Fruit fly (Drosophila melanogaster) whole organism, embryonic: ENCODE data around the gene vkg.

Source experiments
- Atf3 ChIP-seq: fragments of 200-800 bp; sonication (Bioruptor generic); optimal IDR thresholded peaks from 3 replicates; lab custom pipeline; 2016; ENCODE audit warnings: missing biosample characterization, missing genetic modification characterization
- Blimp-1 ChIP-seq: fragments of 200-800 bp; sonication (Bioruptor generic); optimal IDR thresholded peaks from 3 replicates; lab custom pipeline; 2018; ENCODE audit warnings: missing biosample characterization, missing genetic modification characterization, mild to moderate bottlenecking, moderate library complexity, missing genetic modification reagents
- CG11085 ChIP-seq: fragments of 200-800 bp; sonication (Bioruptor generic); IDR thresholded peaks from 2 replicates; pipeline ENCODE4 v1.3.6; 2022; ENCODE audit warnings: missing biosample characterization, missing genetic modification characterization
- CG11696 ChIP-seq: fragments of 200-800 bp; sonication (Bioruptor generic); IDR thresholded peaks from 2 replicates; pipeline ENCODE4 v1.3.6; 2022; ENCODE audit warnings: missing biosample characterization, missing genetic modification characterization
- CG12942 ChIP-seq: fragments of 200-800 bp; sonication (Bioruptor generic); optimal IDR thresholded peaks from 3 replicates; lab custom pipeline; 2016; ENCODE audit warnings: missing biosample characterization, missing genetic modification characterization
- CG13123 ChIP-seq: fragments of 200-800 bp; sonication (Bioruptor generic); optimal IDR thresholded peaks from 2 replicates; lab custom pipeline; 2016; ENCODE audit warnings: missing biosample characterization, missing genetic modification characterization
- CG13624 ChIP-seq: fragments of 200-800 bp; sonication (Bioruptor generic); optimal IDR thresholded peaks from 2 replicates; lab custom pipeline; 2016; ENCODE audit warnings: missing biosample characterization, missing genetic modification characterization
- CG1529 ChIP-seq: fragments of 200-800 bp; sonication (Bioruptor generic); optimal IDR thresholded peaks from 3 replicates; lab custom pipeline; 2018; ENCODE audit warnings: missing biosample characterization, missing genetic modification characterization
- CG17912 ChIP-seq: fragments of 200-800 bp; sonication (Bioruptor generic); optimal IDR thresholded peaks from 2 replicates; lab custom pipeline; 2018; ENCODE audit warnings: missing biosample characterization, mild to moderate bottlenecking, missing genetic modification characterization
- CG1832 ChIP-seq: fragments of 200-800 bp; sonication (Bioruptor generic); optimal IDR thresholded peaks from 2 replicates; lab custom pipeline; 2017; ENCODE audit warnings: missing biosample characterization, mild to moderate bottlenecking, missing genetic modification characterization, inconsistent platforms
- CG18476 ChIP-seq: fragments of 200-800 bp; sonication (Bioruptor generic); optimal IDR thresholded peaks from 2 replicates; lab custom pipeline; 2016; ENCODE audit warnings: missing biosample characterization, mild to moderate bottlenecking, missing genetic modification characterization
- CG18764 ChIP-seq: fragments of 200-800 bp; sonication (Bioruptor generic); optimal IDR thresholded peaks from 3 replicates; lab custom pipeline; 2016; ENCODE audit warnings: missing biosample characterization, missing genetic modification characterization
- CG30020 ChIP-seq: fragments of 200-800 bp; optimal IDR thresholded peaks from 2 replicates; lab custom pipeline; 2019; ENCODE audit warnings: missing biosample characterization, mild to moderate bottlenecking, missing genetic modification characterization, moderate library complexity
- CG32532 ChIP-seq: fragments of 200-800 bp; sonication (Bioruptor generic); IDR thresholded peaks from 2 replicates; pipeline ENCODE4 v1.3.6; 2022; ENCODE audit warnings: missing biosample characterization, missing genetic modification characterization
- CG34224 ChIP-seq: fragments of 200-800 bp; sonication (Bioruptor generic); IDR thresholded peaks from 3 replicates; pipeline ENCODE4 v1.3.6; 2022; ENCODE audit warnings: missing biosample characterization, missing genetic modification characterization; ENCODE audit not compliant: partially characterized antibody
- CG34422 ChIP-seq: fragments of 200-800 bp; sonication (Bioruptor generic); IDR thresholded peaks from 3 replicates; pipeline ENCODE4 v1.3.6; 2022; ENCODE audit warnings: missing biosample characterization, missing genetic modification characterization
- CG3838 ChIP-seq: fragments of 200-800 bp; sonication (Bioruptor generic); optimal IDR thresholded peaks from 3 replicates; lab custom pipeline; 2016; ENCODE audit warnings: missing biosample characterization, missing genetic modification characterization
- CG4854 ChIP-seq: fragments of 200-800 bp; sonication (Bioruptor generic); optimal IDR thresholded peaks from 2 replicates; lab custom pipeline; 2016; ENCODE audit warnings: missing biosample characterization, missing genetic modification characterization, inconsistent platforms
- CG7372 ChIP-seq: fragments of 200-800 bp; sonication (Bioruptor generic); IDR thresholded peaks from 2 replicates; pipeline ENCODE4 v1.3.6; 2022; ENCODE audit warnings: missing biosample characterization, missing genetic modification characterization
- CG7987 ChIP-seq: fragments of 200-800 bp; sonication (Bioruptor generic); optimal IDR thresholded peaks from 2 replicates; lab custom pipeline; 2018; ENCODE audit warnings: missing biosample characterization, mild to moderate bottlenecking, missing genetic modification characterization, moderate library complexity
- CG9797 ChIP-seq: fragments of 200-800 bp; sonication (Bioruptor generic); optimal IDR thresholded peaks from 3 replicates; lab custom pipeline; 2018; ENCODE audit warnings: missing biosample characterization, mild to moderate bottlenecking, missing genetic modification characterization
- CHES-1-like ChIP-seq: fragments of 200-800 bp; sonication (Bioruptor generic); optimal IDR thresholded peaks from 2 replicates; lab custom pipeline; 2016; ENCODE audit warnings: missing biosample characterization, missing genetic modification characterization
- Eip74EF ChIP-seq, 2 experiments: fragments of 200-800 bp in 1 of 2; fragments of >200 bp in 1 of 2; sonication (Bioruptor generic) in 1 of 2; optimal IDR thresholded peaks; 2 replicates each; lab custom pipeline; 2017 to 2019; ENCODE audit warnings: missing biosample characterization in 2 of 2, missing genetic modification characterization in 2 of 2, mild to moderate bottlenecking in 1 of 2, moderate library complexity in 1 of 2
- Ets97D ChIP-seq: fragments of 200-800 bp; sonication (Bioruptor generic); optimal IDR thresholded peaks from 3 replicates; lab custom pipeline; 2016; ENCODE audit warnings: missing biosample characterization, missing genetic modification characterization
- Gug ChIP-seq: fragments of 200-800 bp; sonication (Bioruptor generic); IDR thresholded peaks from 4 replicates; pipeline ENCODE4 v1.3.6; 2022; ENCODE audit warnings: missing biosample characterization, missing genetic modification characterization
- H2.0 ChIP-seq: fragments of 200-800 bp; sonication (Bioruptor generic); IDR thresholded peaks from 2 replicates; pipeline ENCODE4 v1.3.6; 2022; ENCODE audit warnings: missing biosample characterization, missing genetic modification characterization
- Hmr ChIP-seq: fragments of 200-800 bp; sonication (Bioruptor generic); optimal IDR thresholded peaks from 3 replicates; lab custom pipeline; 2017; ENCODE audit warnings: mild to moderate bottlenecking, missing biosample characterization, missing genetic modification reagents, missing genetic modification characterization
- Hmx ChIP-seq: fragments of 200-800 bp; sonication (Bioruptor generic); optimal IDR thresholded peaks from 2 replicates; lab custom pipeline; 2016; ENCODE audit warnings: missing biosample characterization, missing genetic modification characterization
- MESR4 ChIP-seq: fragments of 200-800 bp; sonication (Bioruptor generic); optimal IDR thresholded peaks from 2 replicates; lab custom pipeline; 2018; ENCODE audit warnings: missing biosample characterization, mild to moderate bottlenecking, missing genetic modification characterization, moderate library complexity
- Myb ChIP-seq: fragments of 200-800 bp; sonication (Bioruptor generic); optimal IDR thresholded peaks from 2 replicates; lab custom pipeline; 2016; ENCODE audit warnings: missing biosample characterization, missing genetic modification characterization
- NC2α ChIP-seq: fragments of 200-800 bp; sonication (Bioruptor generic); optimal IDR thresholded peaks from 2 replicates; lab custom pipeline; 2016; ENCODE audit warnings: missing biosample characterization, missing genetic modification characterization
- NFAT ChIP-seq: fragments of 200-800 bp; sonication (Bioruptor generic); IDR thresholded peaks from 2 replicates; pipeline ENCODE4 v1.3.6; 2022; ENCODE audit warnings: missing biosample characterization, missing genetic modification characterization
- Rx ChIP-seq: fragments of 200-800 bp; sonication (Bioruptor generic); IDR thresholded peaks from 2 replicates; pipeline ENCODE4 v1.3.6; 2022; ENCODE audit warnings: missing biosample characterization, missing genetic modification characterization
- ab ChIP-seq: fragments of 200-800 bp; sonication (Bioruptor generic); optimal IDR thresholded peaks from 2 replicates; lab custom pipeline; 2016; ENCODE audit warnings: missing biosample characterization, missing genetic modification characterization
- bcd ChIP-seq: fragments of 200-800 bp; sonication (Bioruptor generic); optimal IDR thresholded peaks from 2 replicates; lab custom pipeline; 2017; ENCODE audit warnings: missing biosample characterization, mild to moderate bottlenecking, missing genetic modification characterization
- chif ChIP-seq, 2 experiments: fragments of 200-800 bp; sonication (Bioruptor generic); optimal IDR thresholded peaks; 3 replicates each; lab custom pipeline; 2016; ENCODE audit warnings: missing biosample characterization in 2 of 2, missing genetic modification characterization in 2 of 2
- dati ChIP-seq: fragments of 200-800 bp; sonication (Bioruptor generic); IDR thresholded peaks from 2 replicates; pipeline ENCODE4 v1.3.6; 2022; ENCODE audit warnings: missing biosample characterization, missing genetic modification characterization
- fru ChIP-seq: fragments of >200 bp; optimal IDR thresholded peaks from 2 replicates; lab custom pipeline; 2017
- gsb ChIP-seq: fragments of 200-800 bp; sonication (Bioruptor generic); IDR thresholded peaks from 2 replicates; pipeline ENCODE4 v1.3.6; 2022; ENCODE audit warnings: missing biosample characterization, missing genetic modification characterization
- ham ChIP-seq: fragments of 200-800 bp; sonication (Bioruptor generic); IDR thresholded peaks from 2 replicates; pipeline ENCODE4 v1.3.6; 2022; ENCODE audit warnings: missing biosample characterization, missing genetic modification characterization
- hth ChIP-seq: fragments of >200 bp; optimal IDR thresholded peaks from 2 replicates; lab custom pipeline; 2017; ENCODE audit warnings: inconsistent platforms
- jumu ChIP-seq: fragments of 200-800 bp; sonication (Bioruptor generic); optimal IDR thresholded peaks from 3 replicates; lab custom pipeline; 2016; ENCODE audit warnings: missing biosample characterization, missing genetic modification characterization
- oc ChIP-seq: fragments of 200-800 bp; sonication (Bioruptor generic); optimal IDR thresholded peaks from 2 replicates; lab custom pipeline; 2018; ENCODE audit warnings: missing biosample characterization, mild to moderate bottlenecking, missing genetic modification characterization, moderate library complexity
- phol ChIP-seq: fragments of 200-800 bp; sonication (Bioruptor generic); optimal IDR thresholded peaks from 3 replicates; lab custom pipeline; 2018; ENCODE audit warnings: missing biosample characterization, mild to moderate bottlenecking, missing genetic modification characterization, moderate library complexity
- psq ChIP-seq: fragments of 200-800 bp; sonication (Bioruptor generic); optimal IDR thresholded peaks from 2 replicates; lab custom pipeline; 2017; ENCODE audit warnings: missing biosample characterization, missing genetic modification characterization
- pzg ChIP-seq: fragments of 200-800 bp; sonication (Bioruptor generic); optimal IDR thresholded peaks from 3 replicates; lab custom pipeline; 2018; ENCODE audit warnings: missing biosample characterization, mild to moderate bottlenecking, missing genetic modification characterization, moderate library complexity
- run ChIP-seq: fragments of 200-800 bp; sonication (Bioruptor generic); optimal IDR thresholded peaks from 3 replicates; lab custom pipeline; 2018; ENCODE audit warnings: missing biosample characterization, mild to moderate bottlenecking, missing genetic modification characterization
- sens ChIP-seq: fragments of 200-800 bp; sonication (Bioruptor generic); peaks from one replicate; lab custom pipeline; 2016; ENCODE audit warnings: missing biosample characterization, missing genetic modification characterization
- slp2 ChIP-seq: fragments of 200-800 bp; sonication (Bioruptor generic); optimal IDR thresholded peaks from 2 replicates; lab custom pipeline; 2016; ENCODE audit warnings: missing biosample characterization, missing genetic modification characterization
- sqz ChIP-seq: fragments of 200-800 bp; sonication (Bioruptor generic); optimal IDR thresholded peaks from 3 replicates; lab custom pipeline; 2018; ENCODE audit warnings: missing biosample characterization, mild to moderate bottlenecking, missing genetic modification characterization

The vkg gene

DNA sequence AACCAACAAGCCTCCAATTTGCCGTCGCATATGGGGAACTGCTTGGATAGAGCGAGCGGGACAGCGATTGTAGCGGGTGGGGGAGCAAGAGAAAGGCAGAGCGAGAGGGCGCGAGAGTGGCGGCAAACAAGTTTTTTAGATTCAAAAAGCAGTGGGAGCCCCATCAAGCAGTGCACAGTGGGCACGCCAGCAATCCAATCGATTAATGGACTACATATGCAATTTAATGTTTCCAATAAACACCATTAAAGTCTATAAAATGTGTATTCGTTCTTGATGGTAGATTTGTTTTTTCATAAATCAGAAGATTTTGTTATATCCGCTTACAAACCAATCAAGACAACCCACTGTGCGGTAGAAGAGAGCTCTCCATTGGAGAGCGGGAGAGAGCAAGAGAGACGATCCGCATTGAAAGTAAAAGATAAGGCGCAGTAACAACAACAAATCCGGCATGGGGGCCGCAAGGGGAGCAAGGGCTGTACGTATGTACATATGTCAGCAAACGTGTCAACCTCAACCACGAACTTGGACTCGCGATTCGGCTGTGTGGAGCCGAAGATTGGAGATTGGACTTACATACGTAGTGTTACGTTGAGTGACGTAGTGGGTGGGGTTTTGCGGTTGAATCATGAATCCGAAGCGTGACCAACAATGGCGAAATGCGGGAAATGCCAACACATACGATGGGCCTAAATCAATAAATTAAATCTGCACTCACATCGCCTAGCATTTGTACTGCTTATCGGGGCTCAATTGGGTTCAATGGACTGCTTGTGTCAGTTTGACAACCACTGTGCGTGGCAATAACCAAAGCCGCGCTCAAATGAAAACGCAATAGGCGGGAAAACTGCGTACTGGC is 30.4 kb downstream of the vkg start (continued):
- peak; percentile 96 for TF ChIP-seq Hmx
- TF ChIP-seq bcd: peak; percentile 99
- peak; percentile 41 for TF ChIP-seq pzg (GFP tag; lab: Kevin White, UChicago)
- peak; percentile 98 for TF ChIP-seq NC2α (GFP tag; lab: Kevin White, UChicago)
- peak; percentile 100 for TF ChIP-seq sens (GFP tag; lab: Kevin White, UChicago)
- peak; percentile 95 for TF ChIP-seq CG1832 (GFP tag; lab: Kevin White, UChicago)
- TF ChIP-seq sqz (GFP tag; lab: Kevin White, UChicago): peak; percentile 98
- TF ChIP-seq CG11696 (GFP tag; lab: Robert Waterston, UW): peak; percentile 96
- peak; percentile 99 for TF ChIP-seq CG32532
- peak; percentile 99 for TF ChIP-seq Gug (GFP tag; lab: Robert Waterston, UW)
- peak; percentile 98 for TF ChIP-seq CG4854 (GFP tag; lab: Kevin White, UChicago)
- TF ChIP-seq CG3838: peak; percentile 96
- TF ChIP-seq run: peak; percentile 96
- TF ChIP-seq CG30020 (tag; lab: Kevin White, UChicago): peak; percentile 88
- peak; percentile 96 for TF ChIP-seq CG17912 (GFP tag; lab: Kevin White, UChicago)
- peak; percentile 100 for TF ChIP-seq CG18476 (GFP tag; lab: Kevin White, UChicago)
- TF ChIP-seq Ets97D: peak; percentile 94
- peak; percentile 99 for TF ChIP-seq NFAT (GFP tag; lab: Robert Waterston, UW)
- TF ChIP-seq CG1529 (GFP tag; lab: Kevin White, UChicago): peak; percentile 99
- TF ChIP-seq psq (GFP tag; lab: Kevin White, UChicago): peak; percentile 95
- TF ChIP-seq CG7372: peak; percentile 99
- TF ChIP-seq Blimp-1 (GFP tag; lab: Kevin White, UChicago): peak; percentile 98
- TF ChIP-seq CG7987 (GFP tag; lab: Kevin White, UChicago): peak; percentile 97
- peak; percentile 99 for TF ChIP-seq Rx (GFP tag; lab: Robert Waterston, UW)
- peak; percentile 98 for TF ChIP-seq CG13123 (GFP tag; lab: Kevin White, UChicago)
- peak; percentile 99 for TF ChIP-seq CG11085 (GFP tag; lab: Robert Waterston, UW)
- TF ChIP-seq Atf3: peak; percentile 99
- TF ChIP-seq MESR4 (GFP tag; lab: Kevin White, UChicago): peak; percentile 85
- TF ChIP-seq oc (tag; lab: Kevin White, UChicago): peak; percentile 99
- TF ChIP-seq Myb: peak; percentile 94
- peak; percentile 99 for TF ChIP-seq phol (tag; lab: Kevin White, UChicago)
- TF ChIP-seq ham (GFP tag; lab: Robert Waterston, UW): no peak; the same call in 1 of the 2 replicates
- TF ChIP-seq ab (GFP tag; lab: Kevin White, UChicago): peak; percentile 97
- peak; percentile 99 for TF ChIP-seq CHES-1-like (GFP tag; lab: Kevin White, UChicago)
- TF ChIP-seq dati: peak; percentile 99
- peak; percentile 99 for TF ChIP-seq slp2 (GFP tag; lab: Kevin White, UChicago)
- TF ChIP-seq Hmr (GFP tag; lab: Kevin White, UChicago): peak; percentile 98
- TF ChIP-seq CG13624: peak; percentile 99
- TF ChIP-seq CG34422: peak; percentile 100
- TF ChIP-seq chif (GFP tag; optimal IDR thresholded peaks at IDR 0.05; lab: Kevin White, UChicago): peak; percentile 99
- TF ChIP-seq CG9797: peak; percentile 67
- no peak for TF ChIP-seq fru (lab: Kevin White, UChicago)
- TF ChIP-seq H2.0 (GFP tag; lab: Robert Waterston, UW): peak; percentile 99
- no peak for TF ChIP-seq CG34224 (GFP tag; lab: Robert Waterston, UW)
- TF ChIP-seq CG18764 (GFP tag; lab: Kevin White, UChicago): peak; percentile 99
- no peak for TF ChIP-seq hth (lab: Kevin White, UChicago)
- peak; percentile 98 for TF ChIP-seq gsb (GFP tag; lab: Robert Waterston, UW)
- TF ChIP-seq Eip74EF (GFP tag; optimal IDR thresholded peaks at IDR 0.05; lab: Kevin White, UChicago): peak; percentile 91 to 97
- peak; percentile 99 for TF ChIP-seq jumu (GFP tag; lab: Kevin White, UChicago)
- peak; percentile 99 for TF ChIP-seq CG12942
